Worm (Caenorhabditis elegans) whole organism, L2 larva: Measurements from ENCODE around the gene T12D8.5.

Experiments used
- C34F6.9 ChIP-seq: fragments of 150-350 bp; optimal IDR thresholded peaks from 2 replicates; lab custom pipeline; 2014; ENCODE audit warnings: missing biosample characterization, missing genetic modification characterization
- F13H6.1 ChIP-seq: sonication (generic microtip); optimal IDR thresholded peaks from 2 replicates; lab custom pipeline; 2016; ENCODE audit warnings: missing genetic modification characterization, missing compliant biosample characterization
- R02D3.7 ChIP-seq: fragments of 150-350 bp; optimal IDR thresholded peaks from 2 replicates; lab custom pipeline; 2014; ENCODE audit warnings: missing biosample characterization, missing genetic modification characterization
- Y55F3AM.14 ChIP-seq: fragments of 200-800 bp; sonication (Bioruptor generic); optimal IDR thresholded peaks from 2 replicates; lab custom pipeline; 2018; ENCODE audit warnings: mild to moderate bottlenecking, missing genetic modification characterization, missing compliant biosample characterization
- ZK546.5 ChIP-seq: sonication (generic microtip); optimal IDR thresholded peaks from 2 replicates; lab custom pipeline; 2017; ENCODE audit warnings: missing biosample characterization, missing genetic modification characterization
- aly-2 ChIP-seq: fragments of 150-350 bp; optimal IDR thresholded peaks from 2 replicates; lab custom pipeline; 2014; ENCODE audit warnings: missing biosample characterization, missing genetic modification characterization
- blmp-1 ChIP-seq: sonication (generic microtip); optimal IDR thresholded peaks from 2 replicates; lab custom pipeline; 2017; ENCODE audit warnings: missing genetic modification characterization, mild to moderate bottlenecking, missing compliant biosample characterization, antibody characterized with exemption, moderate library complexity; ENCODE audit not compliant: insufficient read depth
- ceh-82 ChIP-seq: fragments of 150-350 bp; optimal IDR thresholded peaks from 2 replicates; lab custom pipeline; 2014; ENCODE audit warnings: missing biosample characterization, missing genetic modification characterization
- crh-2 ChIP-seq: sonication (generic microtip); optimal IDR thresholded peaks from 2 replicates; lab custom pipeline; 2017; ENCODE audit warnings: missing biosample characterization, missing genetic modification characterization
- dmd-4 ChIP-seq: sonication (generic microtip); optimal IDR thresholded peaks from 2 replicates; lab custom pipeline; 2017; ENCODE audit warnings: missing biosample characterization, missing genetic modification characterization
- egl-27 ChIP-seq: sonication (generic microtip); optimal IDR thresholded peaks from 3 replicates; lab custom pipeline; 2017; ENCODE audit warnings: missing biosample characterization, missing genetic modification reagents, missing genetic modification characterization
- elt-1 ChIP-seq: fragments of 150-350 bp; optimal IDR thresholded peaks from 2 replicates; lab custom pipeline; 2014; ENCODE audit warnings: missing biosample characterization, missing genetic modification characterization
- elt-3 ChIP-seq: sonication (generic microtip); optimal IDR thresholded peaks from 2 replicates; lab custom pipeline; 2017; ENCODE audit warnings: missing biosample characterization, missing genetic modification characterization
- fos-1 ChIP-seq: fragments of 150-350 bp; optimal IDR thresholded peaks from 2 replicates; lab custom pipeline; 2014; ENCODE audit warnings: missing biosample characterization, missing genetic modification characterization
- gmeb-1 ChIP-seq: fragments of 150-350 bp; optimal IDR thresholded peaks from 2 replicates; lab custom pipeline; 2014; ENCODE audit warnings: missing biosample characterization, missing genetic modification characterization
- lin-11 ChIP-seq: fragments of 150-350 bp; sonication (generic microtip); optimal IDR thresholded peaks from 2 replicates; lab custom pipeline; 2014; ENCODE audit warnings: missing biosample characterization, missing genetic modification characterization, inconsistent platforms, mixed read lengths
- lin-13 ChIP-seq: fragments of 150-350 bp; optimal IDR thresholded peaks from 2 replicates; lab custom pipeline; 2014; ENCODE audit warnings: missing biosample characterization, missing genetic modification reagents, missing genetic modification characterization
- lin-39 ChIP-seq: fragments of 150-350 bp; optimal IDR thresholded peaks from 2 replicates; lab custom pipeline; 2014; ENCODE audit warnings: missing biosample characterization, missing genetic modification reagents, missing genetic modification characterization
- lsy-2 ChIP-seq, 2 experiments: fragments of 150-350 bp in 1 of 2; sonication (generic microtip) in 1 of 2; optimal IDR thresholded peaks; 2 replicates each; lab custom pipeline; 2014 to 2017; ENCODE audit warnings: missing biosample characterization in 2 of 2, missing genetic modification characterization in 2 of 2
- mbf-1 ChIP-seq: sonication (generic microtip); optimal IDR thresholded peaks from 2 replicates; lab custom pipeline; 2017; ENCODE audit warnings: missing biosample characterization, missing genetic modification characterization
- mdl-1 ChIP-seq, 2 experiments: fragments of 150-350 bp in 1 of 2; sonication (generic microtip) in 1 of 2; optimal IDR thresholded peaks; 2 replicates each; lab custom pipeline; 2017; ENCODE audit warnings: missing biosample characterization in 2 of 2, missing genetic modification characterization in 2 of 2
- nhr-10 ChIP-seq: sonication (generic microtip); optimal IDR thresholded peaks from 2 replicates; lab custom pipeline; 2017; ENCODE audit warnings: missing biosample characterization, missing genetic modification characterization
- nhr-11 ChIP-seq: fragments of 150-350 bp; optimal IDR thresholded peaks from 2 replicates; lab custom pipeline; 2014; ENCODE audit warnings: missing biosample characterization, missing genetic modification characterization
- nhr-129 ChIP-seq: fragments of 150-350 bp; optimal IDR thresholded peaks from 2 replicates; lab custom pipeline; 2014; ENCODE audit warnings: missing biosample characterization, missing genetic modification characterization
- nhr-21 ChIP-seq: fragments of 150-350 bp; optimal IDR thresholded peaks from 2 replicates; lab custom pipeline; 2014; ENCODE audit warnings: missing biosample characterization, missing genetic modification characterization
- nhr-23 ChIP-seq: fragments of 150-350 bp; optimal IDR thresholded peaks from 2 replicates; lab custom pipeline; 2014; ENCODE audit warnings: missing biosample characterization, missing genetic modification reagents, missing genetic modification characterization
- nhr-237 ChIP-seq: fragments of 150-350 bp; optimal IDR thresholded peaks from 2 replicates; lab custom pipeline; 2014; ENCODE audit warnings: missing biosample characterization, missing genetic modification characterization
- nhr-25 ChIP-seq: fragments of 150-350 bp; sonication (generic microtip); optimal IDR thresholded peaks from 3 replicates; lab custom pipeline; 2014; ENCODE audit warnings: missing biosample characterization, missing genetic modification characterization
- nhr-6 ChIP-seq: fragments of 150-350 bp; optimal IDR thresholded peaks from 2 replicates; lab custom pipeline; 2014; ENCODE audit warnings: missing biosample characterization, missing genetic modification characterization
- nhr-77 ChIP-seq: fragments of 150-350 bp; optimal IDR thresholded peaks from 2 replicates; lab custom pipeline; 2014; ENCODE audit warnings: missing biosample characterization, missing genetic modification characterization
- peb-1 ChIP-seq: fragments of 150-350 bp; optimal IDR thresholded peaks from 2 replicates; lab custom pipeline; 2014; ENCODE audit warnings: missing biosample characterization, missing genetic modification characterization
- sem-4 ChIP-seq: fragments of 150-350 bp; optimal IDR thresholded peaks from 2 replicates; lab custom pipeline; 2014; ENCODE audit warnings: missing biosample characterization, missing genetic modification reagents, missing genetic modification characterization
- skn-1 ChIP-seq: sonication (generic microtip); optimal IDR thresholded peaks from 2 replicates; lab custom pipeline; 2017; ENCODE audit warnings: missing biosample characterization, missing genetic modification characterization
- sma-3 ChIP-seq: sonication (generic microtip); optimal IDR thresholded peaks from 2 replicates; lab custom pipeline; 2016; ENCODE audit warnings: missing genetic modification reagents, missing genetic modification characterization, missing compliant biosample characterization
- snpc-4 ChIP-seq: fragments of 150-350 bp; optimal IDR thresholded peaks from 2 replicates; lab custom pipeline; 2014; ENCODE audit warnings: missing biosample characterization, missing genetic modification characterization
- unc-39 ChIP-seq: fragments of 150-350 bp; optimal IDR thresholded peaks from 2 replicates; lab custom pipeline; 2014; ENCODE audit warnings: missing biosample characterization, missing genetic modification characterization
- unc-55 ChIP-seq: fragments of 150-350 bp; sonication (generic microtip); optimal IDR thresholded peaks from 3 replicates; lab custom pipeline; 2014; ENCODE audit warnings: missing biosample characterization, missing genetic modification reagents, missing genetic modification characterization
- unc-62 ChIP-seq: fragments of 150-350 bp; optimal IDR thresholded peaks from 2 replicates; lab custom pipeline; 2014; ENCODE audit warnings: missing biosample characterization, missing genetic modification reagents, missing genetic modification characterization
- ztf-1 ChIP-seq: fragments of 200-800 bp; sonication (Bioruptor generic); conservative IDR thresholded peaks from 2 replicates; pipeline ENCODE4 v1.3.6; 2022; ENCODE audit warnings: missing genetic modification characterization, missing compliant biosample characterization
- ztf-11 ChIP-seq: sonication (generic microtip); optimal IDR thresholded peaks from 2 replicates; lab custom pipeline; 2017; ENCODE audit warnings: missing biosample characterization, missing genetic modification characterization
- ztf-4 ChIP-seq: fragments of 150-350 bp; optimal IDR thresholded peaks from 2 replicates; lab custom pipeline; 2014; ENCODE audit warnings: missing biosample characterization, missing genetic modification characterization

T12D8.5 gene

DNA sequence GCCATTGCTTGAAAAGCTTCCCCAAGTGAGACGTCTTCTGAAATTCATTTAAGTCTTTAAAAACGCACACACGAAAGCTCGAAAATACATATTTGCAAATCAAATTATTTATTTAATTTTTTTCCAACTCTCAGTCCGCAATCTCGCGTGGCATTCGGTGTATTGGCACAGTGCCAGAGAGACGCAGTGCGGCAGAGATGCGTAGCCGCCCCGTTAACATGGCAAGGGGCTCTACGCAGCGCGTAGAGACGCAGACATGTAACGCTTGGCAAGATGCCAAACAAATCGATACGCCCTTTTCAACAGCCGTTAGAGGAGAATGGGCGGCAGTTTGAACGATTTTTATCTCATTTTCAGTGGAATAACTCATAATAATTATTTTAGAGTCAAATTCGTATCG, 16.9 kb upstream of the T12D8.5 start, which contains the start of the genes drr-2 and set-16 (continued):
- TF ChIP-seq unc-55 (GFP tag; lab: Kevin White, UChicago) (peak; percentile 99), nhr-77 (tag; lab: Kevin White, UChicago) (peak; percentile 93), nhr-237 (tag; lab: Kevin White, UChicago) (peak; percentile 92), nhr-129 (tag; lab: Kevin White, UChicago) (peak; percentile 95), R02D3.7 (tag; lab: Kevin White, UChicago) (peak; percentile 79), lin-11 (tag; lab: Kevin White, UChicago) (peak; percentile 99), nhr-10 (tag; lab: Kevin White, UChicago) (peak; percentile 94), ZK546.5 (tag; lab: Kevin White, UChicago) (peak; percentile 89), lsy-2 (tag; optimal IDR thresholded peaks at IDR 0.05; lab: Kevin White, UChicago) (peak; percentile 96 to 98), crh-2 (peak; percentile 99), mbf-1 (tag; lab: Kevin White, UChicago) (no peak), ztf-11 (tag; lab: Kevin White, UChicago) (peak; percentile 52), F13H6.1 (peak; percentile 99), dmd-4 (peak; percentile 36), mdl-1 (tag; optimal IDR thresholded peaks at IDR 0.05; lab: Kevin White, UChicago) (peak; percentile 33 to 82), nhr-25 (peak; percentile 99), aly-2 (tag; lab: Kevin White, UChicago) (no peak)
- TF ChIP-seq, all 48 proteins: peak for 40

DNA sequence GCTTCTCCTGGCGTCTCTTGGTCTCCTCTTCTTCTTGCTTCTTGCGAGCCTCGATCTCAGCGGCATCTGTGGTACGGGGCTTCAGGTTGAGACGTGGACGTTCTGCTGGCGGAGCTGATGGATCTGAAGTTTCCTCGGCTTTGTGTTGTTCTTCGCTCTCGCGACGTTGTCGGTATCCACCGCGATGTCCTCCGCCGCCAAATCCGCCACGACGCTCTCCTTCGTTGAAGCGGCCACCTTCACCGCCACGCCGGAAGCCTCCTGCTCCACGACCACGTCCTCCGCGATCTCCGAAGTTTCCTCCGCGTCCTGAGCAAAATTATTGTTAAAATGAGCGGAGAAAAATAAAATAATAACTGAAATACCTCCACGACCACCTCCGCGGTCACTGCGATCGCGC, 16.2 kb upstream of the T12D8.5 start:
- TF ChIP-seq nhr-129 (tag; lab: Kevin White, UChicago) = no peak
- TF ChIP-seq nhr-25 = no peak
- TF ChIP-seq, all 48 proteins: peak for 0

DNA sequence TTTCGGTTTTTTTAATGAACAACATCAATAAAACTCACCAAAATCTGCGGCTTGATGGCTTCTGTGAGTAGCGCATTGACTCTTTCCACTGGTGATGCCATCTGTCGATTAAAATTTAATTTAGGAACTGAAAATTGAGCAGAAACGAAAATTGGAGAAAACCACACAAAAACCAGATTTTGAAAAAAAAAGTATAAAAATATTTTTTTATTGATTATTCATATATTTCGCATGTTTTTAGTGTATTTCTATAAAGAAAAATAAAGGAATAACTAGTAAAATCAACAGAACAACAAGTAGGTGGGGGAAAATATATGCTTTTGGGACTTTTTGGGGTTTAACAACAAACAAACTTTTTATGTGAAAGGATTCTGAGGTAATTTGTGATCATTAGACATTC, 15.6 kb upstream of the T12D8.5 start, which contains the start of gene T12D8.10:
Gene T12D8.10 (minus strand): TSS at position 101 of the 400 bp plus-strand sequence.
- TF ChIP-seq nhr-10 (tag; lab: Kevin White, UChicago) (no peak), blmp-1 (tag; lab: Kevin White, UChicago) (no peak), unc-62 (GFP tag; lab: Kevin White, UChicago) (no peak)
- TF ChIP-seq, all 48 proteins: peak for 0

DNA sequence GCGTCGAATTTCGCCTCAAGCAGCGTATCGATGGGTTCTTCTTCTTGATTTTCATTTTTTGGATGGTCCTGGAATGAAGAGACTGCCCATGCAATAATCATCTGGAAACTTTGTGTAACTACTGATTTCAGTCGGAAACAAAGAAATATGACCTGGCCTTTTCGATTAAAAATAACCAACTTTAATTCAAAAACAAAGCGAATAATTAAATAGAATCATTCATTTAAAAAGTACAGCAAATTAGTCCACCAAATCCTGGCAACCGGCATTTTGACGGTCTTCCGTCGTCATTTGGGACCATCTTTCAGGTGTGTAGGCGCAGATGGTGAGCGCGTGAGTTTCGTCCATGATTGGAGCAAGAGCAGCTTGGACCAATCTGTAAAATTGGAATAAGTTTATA, 15.0 kb upstream of the T12D8.5 start, which contains the start of gene acbp-5:
Gene acbp-5 (minus strand): TSS at position 101 of the 400 bp plus-strand sequence.
- TF ChIP-seq dmd-4 (no peak), lin-39 (no peak), lin-13 (no peak), ceh-82 (no peak), aly-2 (tag; lab: Kevin White, UChicago) (no peak), nhr-77 (tag; lab: Kevin White, UChicago) (no peak), sem-4 (tag; lab: Kevin White, UChicago) (no peak), R02D3.7 (tag; lab: Kevin White, UChicago) (no peak), skn-1 (no peak), C34F6.9 (tag; lab: Kevin White, UChicago) (no peak), lsy-2 (tag; optimal IDR thresholded peaks at IDR 0.05; lab: Kevin White, UChicago) (no peak)

DNA sequence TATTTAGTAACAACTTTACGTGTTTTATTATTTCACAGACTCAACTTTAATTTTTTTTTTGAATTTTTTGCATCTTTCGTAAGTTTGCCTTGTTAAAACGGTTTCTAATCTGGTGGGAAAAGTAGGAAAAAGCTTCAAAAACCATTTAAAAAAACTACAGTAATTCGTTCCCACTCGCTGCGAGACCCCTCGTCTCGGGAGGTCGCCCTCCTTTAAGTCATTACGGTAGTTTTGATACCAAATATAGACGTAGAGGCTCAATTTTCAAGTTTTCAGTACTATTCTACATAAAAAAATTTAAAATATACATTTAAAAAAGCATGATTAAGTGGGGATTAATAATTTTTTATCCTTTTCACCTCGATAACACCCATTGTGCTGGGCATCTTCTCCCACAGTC, 14.3 kb upstream of the T12D8.5 start:
- TF ChIP-seq snpc-4 (tag; lab: Kevin White, UChicago) (no peak), fos-1 (no peak), nhr-129 (tag; lab: Kevin White, UChicago) (no peak), elt-3 (no peak), nhr-23 (no peak), nhr-25 (no peak), R02D3.7 (tag; lab: Kevin White, UChicago) (no peak)

DNA sequence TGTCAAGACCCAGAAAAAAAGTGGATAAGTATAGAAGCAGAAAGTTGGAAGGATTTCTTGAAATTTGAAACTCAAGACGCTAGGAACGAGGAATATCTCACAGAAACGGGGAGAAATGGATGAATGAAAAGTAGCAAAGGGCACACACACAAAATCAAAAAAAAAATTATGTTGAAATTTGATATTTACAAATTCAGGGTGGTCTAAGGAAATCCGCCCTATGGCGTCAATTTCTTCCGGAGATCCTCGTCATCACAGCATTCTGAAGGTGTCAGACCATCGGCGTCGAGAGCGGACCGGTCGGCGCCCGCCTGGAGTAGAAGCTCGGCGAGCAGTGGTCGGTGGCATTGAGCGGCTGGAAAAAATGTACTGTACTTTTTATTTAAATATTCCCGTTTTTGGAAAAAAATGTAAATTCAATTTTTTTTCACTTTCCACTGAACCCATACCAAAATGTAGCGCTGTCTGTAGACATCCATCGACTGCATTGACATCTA, 13.5 kb upstream of the T12D8.5 start:
- TF ChIP-seq ztf-4 (no peak), unc-62 (GFP tag; lab: Kevin White, UChicago) (no peak), C34F6.9 (tag; lab: Kevin White, UChicago) (no peak), unc-39 (tag; lab: Kevin White, UChicago) (no peak), nhr-11 (tag; lab: Kevin White, UChicago) (no peak), nhr-6 (tag; lab: Kevin White, UChicago) (no peak), Y55F3AM.14 (GFP tag; lab: Kevin White, UChicago) (no peak), egl-27 (tag; lab: Kevin White, UChicago) (no peak), lin-39 (no peak), gmeb-1 (tag; lab: Kevin White, UChicago) (no peak), sma-3 (GFP tag; lab: Kevin White, UChicago) (no peak), elt-1 (tag; lab: Kevin White, UChicago) (no peak), peb-1 (tag; lab: Kevin White, UChicago) (no peak), nhr-21 (tag; lab: Kevin White, UChicago) (no peak), ztf-1 (no peak), mdl-1 (tag; optimal IDR thresholded peaks at IDR 0.05; lab: Kevin White, UChicago) (no peak)
